Worm (Caenorhabditis elegans) whole organism, L3 larva: ENCODE data around the gene T25B6.3.
A peak's percentile ranks its signal among the peaks of the same experiment; 100 is the strongest.

Experiments used
- R02D3.7 ChIP-seq: fragments of 150-350 bp; optimal IDR thresholded peaks from 2 replicates; lab custom pipeline; 2014; ENCODE audit warnings: missing biosample characterization, missing genetic modification characterization
- ZK546.5 ChIP-seq: sonication (generic microtip); optimal IDR thresholded peaks from 2 replicates; lab custom pipeline; 2017; ENCODE audit warnings: missing biosample characterization, missing genetic modification characterization
- ceh-16 ChIP-seq: sonication (generic microtip); optimal IDR thresholded peaks from 2 replicates; lab custom pipeline; 2017; ENCODE audit warnings: missing biosample characterization, missing genetic modification characterization
- ceh-9 ChIP-seq: sonication (generic microtip); optimal IDR thresholded peaks from 2 replicates; lab custom pipeline; 2018; ENCODE audit warnings: missing biosample characterization, missing genetic modification characterization
- egl-27 ChIP-seq: sonication (generic microtip); optimal IDR thresholded peaks from 4 replicates; lab custom pipeline; 2017; ENCODE audit warnings: missing biosample characterization, missing genetic modification reagents, missing genetic modification characterization
- egl-5 ChIP-seq: fragments of 150-350 bp; optimal IDR thresholded peaks from 2 replicates; lab custom pipeline; 2017; ENCODE audit warnings: missing biosample characterization, missing genetic modification reagents, missing genetic modification characterization, inconsistent platforms
- elt-1 ChIP-seq: fragments of 150-350 bp; optimal IDR thresholded peaks from 2 replicates; lab custom pipeline; 2014; ENCODE audit warnings: missing biosample characterization, missing genetic modification characterization
- elt-2 ChIP-seq: sonication (generic microtip); optimal IDR thresholded peaks from 2 replicates; lab custom pipeline; 2016; ENCODE audit warnings: missing genetic modification reagents, mild to moderate bottlenecking, missing genetic modification characterization, missing compliant biosample characterization
- elt-3 ChIP-seq, 3 experiments: fragments of 150-350 bp in 1 of 3; sonication (generic microtip) in 2 of 3; optimal IDR thresholded peaks; 2 replicates in 2 of 3; 4 replicates in 1 of 3; lab custom pipeline; 2014 to 2017; ENCODE audit warnings: missing biosample characterization in 3 of 3, missing genetic modification characterization in 3 of 3
- eor-1 ChIP-seq, 2 experiments: fragments of 150-350 bp; optimal IDR thresholded peaks; 2 replicates each; lab custom pipeline; 2014 to 2018; ENCODE audit warnings: missing biosample characterization in 2 of 2, missing genetic modification characterization in 2 of 2
- fkh-10 ChIP-seq: sonication (generic microtip); optimal IDR thresholded peaks from 2 replicates; lab custom pipeline; 2017; ENCODE audit warnings: missing biosample characterization, missing genetic modification reagents, missing genetic modification characterization
- fos-1 ChIP-seq: fragments of 150-350 bp; optimal IDR thresholded peaks from 2 replicates; lab custom pipeline; 2014; ENCODE audit warnings: missing biosample characterization, missing genetic modification characterization
- hmg-11 ChIP-seq: sonication (generic microtip); optimal IDR thresholded peaks from 2 replicates; lab custom pipeline; 2016; ENCODE audit warnings: missing genetic modification characterization, missing compliant biosample characterization
- jun-1 ChIP-seq: fragments of 150-350 bp; optimal IDR thresholded peaks from 2 replicates; lab custom pipeline; 2014; ENCODE audit warnings: missing biosample characterization, missing genetic modification reagents, missing genetic modification characterization
- lin-15B ChIP-seq: fragments of 150-350 bp; optimal IDR thresholded peaks from 2 replicates; lab custom pipeline; 2014; ENCODE audit warnings: missing biosample characterization, missing genetic modification characterization
- lin-39 ChIP-seq: fragments of 150-350 bp; optimal IDR thresholded peaks from 2 replicates; lab custom pipeline; 2018; ENCODE audit warnings: missing biosample characterization, missing genetic modification reagents, missing genetic modification characterization
- lsy-12 ChIP-seq: sonication (generic microtip); optimal IDR thresholded peaks from 2 replicates; lab custom pipeline; 2016; ENCODE audit warnings: mild to moderate bottlenecking, missing genetic modification characterization, missing compliant biosample characterization
- mdl-1 ChIP-seq: fragments of 150-350 bp; optimal IDR thresholded peaks from 2 replicates; lab custom pipeline; 2014; ENCODE audit warnings: missing biosample characterization, missing genetic modification characterization
- mml-1 ChIP-seq: fragments of 150-350 bp; sonication (generic microtip); optimal IDR thresholded peaks from 3 replicates; lab custom pipeline; 2014; ENCODE audit warnings: missing biosample characterization, missing genetic modification characterization
- nfya-1 ChIP-seq: sonication (generic microtip); optimal IDR thresholded peaks from 2 replicates; lab custom pipeline; 2017; ENCODE audit warnings: missing genetic modification characterization, mild to moderate bottlenecking, missing compliant biosample characterization, antibody characterized with exemption, moderate library complexity; ENCODE audit not compliant: insufficient read depth
- nhr-11 ChIP-seq: fragments of 150-350 bp; optimal IDR thresholded peaks from 2 replicates; lab custom pipeline; 2014; ENCODE audit warnings: missing biosample characterization, missing genetic modification characterization
- nhr-12 ChIP-seq: fragments of 150-350 bp; optimal IDR thresholded peaks from 2 replicates; lab custom pipeline; 2014; ENCODE audit warnings: missing biosample characterization, missing genetic modification characterization
- nhr-23 ChIP-seq: fragments of 150-350 bp; optimal IDR thresholded peaks from 2 replicates; lab custom pipeline; 2014; ENCODE audit warnings: missing biosample characterization, missing genetic modification reagents, missing genetic modification characterization
- nhr-237 ChIP-seq: fragments of 150-350 bp; optimal IDR thresholded peaks from 2 replicates; lab custom pipeline; 2014; ENCODE audit warnings: missing biosample characterization, missing genetic modification characterization
- nhr-28 ChIP-seq: fragments of 150-350 bp; optimal IDR thresholded peaks from 2 replicates; lab custom pipeline; 2014; ENCODE audit warnings: missing biosample characterization, missing genetic modification characterization
- nhr-43 ChIP-seq: sonication (generic microtip); optimal IDR thresholded peaks from 2 replicates; lab custom pipeline; 2016; ENCODE audit warnings: mild to moderate bottlenecking, missing genetic modification characterization, missing compliant biosample characterization; ENCODE audit not compliant: poor library complexity, severe bottlenecking
- nhr-76 ChIP-seq: fragments of 150-350 bp; sonication (generic microtip); optimal IDR thresholded peaks from 5 replicates; lab custom pipeline; 2014; ENCODE audit warnings: missing biosample characterization, missing genetic modification characterization
- pha-4 ChIP-seq: fragments of 150-350 bp; optimal IDR thresholded peaks from 2 replicates; lab custom pipeline; 2014; ENCODE audit warnings: missing biosample characterization, missing genetic modification reagents, missing genetic modification characterization
- pqm-1 ChIP-seq: fragments of 150-350 bp; optimal IDR thresholded peaks from 2 replicates; lab custom pipeline; 2017; ENCODE audit warnings: missing biosample characterization, missing genetic modification characterization, inconsistent platforms
- sea-2 ChIP-seq: fragments of 150-350 bp; sonication (generic microtip); optimal IDR thresholded peaks from 4 replicates; lab custom pipeline; 2014; ENCODE audit warnings: missing biosample characterization, missing genetic modification reagents, missing genetic modification characterization
- skn-1 ChIP-seq: fragments of 150-350 bp; optimal IDR thresholded peaks from 2 replicates; lab custom pipeline; 2014; ENCODE audit warnings: missing biosample characterization, missing genetic modification characterization
- snpc-4 ChIP-seq: fragments of 150-350 bp; optimal IDR thresholded peaks from 2 replicates; lab custom pipeline; 2014; ENCODE audit warnings: missing biosample characterization, missing genetic modification characterization
- tbx-2 ChIP-seq: sonication (generic microtip); optimal IDR thresholded peaks from 2 replicates; lab custom pipeline; 2016; ENCODE audit warnings: mild to moderate bottlenecking, missing genetic modification characterization, missing compliant biosample characterization
- unc-39 ChIP-seq: sonication (generic microtip); optimal IDR thresholded peaks from 4 replicates; lab custom pipeline; 2017; ENCODE audit warnings: missing biosample characterization, missing genetic modification characterization
- unc-62 ChIP-seq: fragments of 150-350 bp; sonication (generic microtip); optimal IDR thresholded peaks from 4 replicates; lab custom pipeline; 2014; ENCODE audit warnings: missing biosample characterization, missing genetic modification reagents, missing genetic modification characterization
- ztf-11 ChIP-seq: fragments of 150-350 bp; optimal IDR thresholded peaks from 2 replicates; lab custom pipeline; 2014; ENCODE audit warnings: missing biosample characterization, missing genetic modification characterization

The T25B6.3 gene

ce11 chrX:8998809-8999208, 28.6 kb upstream of the T25B6.3 start, which contains the start of gene C24A3.1:
Gene C24A3.1 (plus strand): TSS chrX:8999071.
- TF ChIP-seq unc-62 (no peak), egl-27 (no peak), ZK546.5 (tag; lab: Kevin White, UChicago) (no peak), elt-3 (tag; optimal IDR thresholded peaks at IDR 0.05; lab: Kevin White, UChicago) (no peak), lin-39 (no peak), R02D3.7 (tag; lab: Kevin White, UChicago) (no peak), unc-39 (tag; lab: Kevin White, UChicago) (no peak), nhr-76 (tag; lab: Kevin White, UChicago) (no peak)
- TF ChIP-seq, all 47 proteins: peak for 0

- TF ChIP-seq egl-27 (no peak), mdl-1 (tag; lab: Kevin White, UChicago) (no peak), pqm-1 (tag; lab: Kevin White, UChicago) (no peak), unc-62 (no peak)
These were observed 17.0 kb upstream of the T25B6.3 start, which contains the start of gene C24A3.9 for ce11 chrX:9010418-9010817. Gene C24A3.9 (minus strand): TSS chrX:9010518.

ce11 chrX:9011471-9011870, 15.9 kb upstream of the T25B6.3 start:
- TF ChIP-seq nhr-43 (tag; lab: Kevin White, UChicago), result no peak
- TF ChIP-seq lin-15B, result no peak
- no peak for TF ChIP-seq nhr-237 (tag; lab: Kevin White, UChicago)
- no peak for TF ChIP-seq fos-1 (tag; lab: Kevin White, UChicago)
- TF ChIP-seq nhr-12 (tag; lab: Kevin White, UChicago), result no peak
- no peak for TF ChIP-seq hmg-11 (tag; lab: Kevin White, UChicago)
- TF ChIP-seq pha-4 (tag; lab: Kevin White, UChicago), result no peak
- no peak for TF ChIP-seq nhr-76 (tag; lab: Kevin White, UChicago)
- TF ChIP-seq nhr-28 (tag; lab: Kevin White, UChicago), result no peak

- no peak for TF ChIP-seq ceh-9
- TF ChIP-seq fkh-10 (GFP tag; lab: Kevin White, UChicago), result peak; percentile 35
These were observed 13.0 kb upstream of the T25B6.3 start for ce11 chrX:9014451-9014850.

- TF ChIP-seq pqm-1 (tag; lab: Kevin White, UChicago) (no peak), mml-1 (no peak), elt-1 (tag; lab: Kevin White, UChicago) (no peak), unc-62 (no peak), lin-39 (no peak), ceh-9 (no peak), eor-1 (tag; optimal IDR thresholded peaks at IDR 0.05; lab: Kevin White, UChicago) (no peak), fkh-10 (GFP tag; lab: Kevin White, UChicago) (no peak), nhr-12 (tag; lab: Kevin White, UChicago) (no peak), ceh-16 (no peak), lin-15B (no peak), tbx-2 (no peak), elt-3 (tag; optimal IDR thresholded peaks at IDR 0.05; lab: Kevin White, UChicago) (no peak), nhr-76 (tag; lab: Kevin White, UChicago) (no peak)
These were observed 12.0 kb upstream of the T25B6.3 start, which contains the start of gene T25B6.4 for ce11 chrX:9015420-9015819. Gene T25B6.4 (plus strand): TSS chrX:9015720.

ce11 chrX:9021645-9022044, 5.8 kb upstream of the T25B6.3 start, which contains the start of gene T25B6.5:
Gene T25B6.5 (minus strand): TSS chrX:9021745.
- TF ChIP-seq egl-5 (no peak), nhr-12 (tag; lab: Kevin White, UChicago) (no peak), elt-2 (tag; lab: Kevin White, UChicago) (no peak), pqm-1 (tag; lab: Kevin White, UChicago) (no peak), jun-1 (no peak), nhr-237 (tag; lab: Kevin White, UChicago) (no peak), fos-1 (tag; lab: Kevin White, UChicago) (no peak), ceh-16 (no peak), nfya-1 (no peak), nhr-43 (tag; lab: Kevin White, UChicago) (no peak), ztf-11 (tag; lab: Kevin White, UChicago) (no peak), ceh-9 (no peak), nhr-11 (tag; lab: Kevin White, UChicago) (no peak), mml-1 (no peak), elt-3 (tag; optimal IDR thresholded peaks at IDR 0.05; lab: Kevin White, UChicago) (no peak), snpc-4 (tag; lab: Kevin White, UChicago) (no peak), skn-1 (tag; lab: Kevin White, UChicago) (no peak), sea-2 (no peak), nhr-23 (tag; lab: Kevin White, UChicago) (no peak), lsy-12 (tag; lab: Kevin White, UChicago) (no peak)
